Worm (Caenorhabditis elegans): Measurements from ENCODE around the gene gop-3.
A peak's percentile ranks its signal among the peaks of the same experiment; 100 is the strongest.

Gene gop-3

ce11 chrIII:5211137-5211648 lies 49.3 kb upstream of the gop-3 start (continued):
- TF ChIP-seq lin-26 (GFP tag; IDR thresholded peaks at IDR 0.05) (peak; percentile 88), ceh-91 (GFP tag; IDR thresholded peaks at IDR 0.05) (peak; percentile 62; the same call in 1 of the 2 replicates), hmg-20 (GFP tag; IDR thresholded peaks at IDR 0.05) (peak; percentile 20; the same call in 1 of the 2 replicates), ekl-4 (GFP tag; IDR thresholded peaks at IDR 0.05) (peak; percentile 70; the same call in 1 of the 2 replicates), egl-44 (GFP tag; IDR thresholded peaks at IDR 0.05) (peak; percentile 94), die-1 (tag; optimal IDR thresholded peaks at IDR 0.05) (peak; percentile 80), F49E8.2 (tag; optimal IDR thresholded peaks at IDR 0.05; ENCODE audit: insufficient read depth) (peak; percentile 22), madf-8 (GFP tag; conservative IDR thresholded peaks at IDR 0.05) (peak; percentile 50), pbrm-1 (GFP tag; IDR thresholded peaks at IDR 0.05) (peak; percentile 60; the same call in 1 of the 2 replicates), bed-2 (GFP tag; IDR thresholded peaks at IDR 0.05) (peak; percentile 78; the same call in 1 of the 2 replicates), xnd-1 (tag; optimal IDR thresholded peaks at IDR 0.05) (peak; percentile 18), lin-35 (GFP tag; optimal IDR thresholded peaks at IDR 0.05) (peak in 1 of 3 experiments; percentile 20), C17E4.6 (GFP tag; IDR thresholded peaks at IDR 0.05) (peak; percentile 68; the same call in 1 of the 2 replicates), B0035.1 (tag; optimal IDR thresholded peaks at IDR 0.05) (peak; percentile 40), chd-7 (tag; optimal IDR thresholded peaks at IDR 0.05) (peak; percentile 79), ztf-3 (GFP tag; optimal IDR thresholded peaks at IDR 0.05) (peak; percentile 35), ceh-100 (GFP tag; IDR thresholded peaks at IDR 0.05) (peak; percentile 62), tlf-1 (GFP tag; optimal IDR thresholded peaks at IDR 0.05) (peak; percentile 52), Y95B8A.8 (GFP tag; IDR thresholded peaks at IDR 0.05) (peak; percentile 73; the same call in 1 of the 2 replicates), ztf-18 (tag; optimal IDR thresholded peaks at IDR 0.05) (peak; percentile 78), somi-1 (GFP tag; optimal IDR thresholded peaks at IDR 0.05) (peak; percentile 44), attf-5 (GFP tag; optimal IDR thresholded peaks at IDR 0.05) (peak; percentile 73), atf-7 (tag; optimal IDR thresholded peaks at IDR 0.05) (peak; percentile 71), F33H1.4 (GFP tag; IDR thresholded peaks at IDR 0.05) (peak; percentile 61), madf-6 (GFP tag; IDR thresholded peaks at IDR 0.05) (peak; percentile 71), rec-8 (tag; optimal IDR thresholded peaks at IDR 0.05) (peak in 1 of 2 experiments; percentile 28), nhr-27 (tag; optimal IDR thresholded peaks at IDR 0.05) (peak; percentile 46), F57C9.4 (tag; optimal IDR thresholded peaks at IDR 0.05) (peak; percentile 70), mcd-1 (GFP tag; IDR thresholded peaks at IDR 0.05) (peak; percentile 79), madf-10 (tag; optimal IDR thresholded peaks at IDR 0.05) (peak; percentile 80), lin-54 (GFP tag; optimal IDR thresholded peaks at IDR 0.05) (peak; percentile 65), rpc-1 (optimal IDR thresholded peaks at IDR 0.05) (peak; percentile 70), rpc-1 (tag; optimal IDR thresholded peaks at IDR 0.05) (peak; percentile 68), lin-40 (tag; optimal IDR thresholded peaks at IDR 0.05) (peak; percentile 72), snpc-4 (GFP tag; optimal IDR thresholded peaks at IDR 0.05) (peak; percentile 31), snpc-4 (tag; optimal IDR thresholded peaks at IDR 0.05) (peak in 2 of 4 experiments; percentile 15 to 60), attf-3 (GFP tag; conservative IDR thresholded peaks at IDR 0.05) (0 out of 2 replicates have a peak, but pooled peaks have one; percentile 28), unc-130 (GFP tag; optimal IDR thresholded peaks at IDR 0.05) (peak; percentile 44), ztf-28 (GFP tag; IDR thresholded peaks at IDR 0.05) (0 out of 2 replicates have a peak, but pooled peaks have one; percentile 30), nfyb-1 (GFP tag; IDR thresholded peaks at IDR 0.05) (peak; percentile 89), F23B12.7 (tag; optimal IDR thresholded peaks at IDR 0.05; ENCODE audit: insufficient read depth) (peak; percentile 42), ZK185.1 (tag; optimal IDR thresholded peaks at IDR 0.05; ENCODE audit: poor library complexity, severe bottlenecking) (peak; percentile 58), B0019.2 (GFP tag; conservative IDR thresholded peaks at IDR 0.05) (0 out of 2 replicates have a peak, but pooled peaks have one; percentile 29)

All from whole organism, young adult.